Worm (Caenorhabditis elegans): ENCODE data around the gene lgc-27.

The lgc-27 gene

DNA sequence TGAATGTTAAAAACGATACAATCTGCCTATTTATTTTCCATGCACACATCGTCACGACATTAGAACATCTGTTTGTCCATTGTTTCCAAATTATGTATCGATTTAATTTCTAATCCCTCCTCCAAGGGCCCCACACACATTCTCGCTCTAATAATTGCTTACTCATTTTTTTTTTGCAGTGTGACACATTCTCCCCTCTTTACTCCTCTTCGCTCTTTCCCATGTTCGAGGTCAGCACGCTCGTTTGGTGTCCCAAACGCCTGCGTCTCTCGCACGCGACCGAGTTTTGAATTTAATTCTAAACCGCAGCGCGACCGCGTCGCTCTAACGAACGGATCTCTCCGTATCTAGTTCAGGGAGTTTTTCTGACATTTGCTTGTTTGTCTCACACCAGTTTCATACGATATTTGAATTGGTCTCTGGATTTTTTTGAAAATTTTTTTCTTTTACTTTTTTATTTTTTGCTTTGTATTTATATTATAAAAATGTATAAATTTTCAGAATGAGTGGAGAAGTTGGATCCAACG is 23.8 kb downstream of the lgc-27 start, which contains the start of the genes clec-140 and hmg-11 (continued):
- no peak for TF ChIP-seq F33H1.4 (GFP tag; IDR thresholded peaks at IDR 0.05)
- no peak for TF ChIP-seq F23B12.7 (tag; optimal IDR thresholded peaks at IDR 0.05; ENCODE audit: insufficient read depth)
- no peak for TF ChIP-seq gei-17 (GFP tag; optimal IDR thresholded peaks at IDR 0.05)
- TF ChIP-seq atf-7 (tag; optimal IDR thresholded peaks at IDR 0.05) = no peak
- no peak for TF ChIP-seq hsf-1 (GFP tag; IDR thresholded peaks at IDR 0.05)
- TF ChIP-seq F57C9.4 (tag; optimal IDR thresholded peaks at IDR 0.05) = no peak
- TF ChIP-seq mes-4 (tag; optimal IDR thresholded peaks at IDR 0.05) = no peak
- no peak for TF ChIP-seq attf-6 (GFP tag; IDR thresholded peaks at IDR 0.05)
- peak; percentile 70 for TF ChIP-seq attf-5 (GFP tag; optimal IDR thresholded peaks at IDR 0.05)
- TF ChIP-seq athp-1 (tag; optimal IDR thresholded peaks at IDR 0.05) = no peak
- no peak for TF ChIP-seq somi-1 (GFP tag; optimal IDR thresholded peaks at IDR 0.05)
- TF ChIP-seq die-1 (tag; optimal IDR thresholded peaks at IDR 0.05) = peak; percentile 7
- no peak for TF ChIP-seq ztf-25 (GFP tag; IDR thresholded peaks at IDR 0.05)
- TF ChIP-seq mel-28 (tag; optimal IDR thresholded peaks at IDR 0.05; ENCODE audit: borderline replicate concordance) = no peak
- no peak for TF ChIP-seq repo-1 (tag; optimal IDR thresholded peaks at IDR 0.05)
- TF ChIP-seq chd-7 (tag; optimal IDR thresholded peaks at IDR 0.05) = no peak
- no peak for TF ChIP-seq snpc-4 (GFP tag; optimal IDR thresholded peaks at IDR 0.05)
- no peak for TF ChIP-seq snpc-4 (tag; optimal IDR thresholded peaks at IDR 0.05)
- TF ChIP-seq efl-1 (GFP tag; optimal IDR thresholded peaks at IDR 0.05) = no peak
- TF ChIP-seq ceh-91 (GFP tag; IDR thresholded peaks at IDR 0.05) = no peak
- no peak for TF ChIP-seq hmg-20 (GFP tag; IDR thresholded peaks at IDR 0.05)
- TF ChIP-seq ztf-18 (tag; optimal IDR thresholded peaks at IDR 0.05) = no peak
- no peak for TF ChIP-seq ztf-22 (GFP tag; optimal IDR thresholded peaks at IDR 0.05)
- TF ChIP-seq mcd-1 (GFP tag; IDR thresholded peaks at IDR 0.05) = 0 out of 2 replicates have a peak, but pooled peaks have one; percentile 33
- TF ChIP-seq lin-26 (GFP tag; IDR thresholded peaks at IDR 0.05) = no peak
- TF ChIP-seq B0019.2 (GFP tag; conservative IDR thresholded peaks at IDR 0.05) = no peak
- no peak for TF ChIP-seq aptf-2 (GFP tag; conservative IDR thresholded peaks at IDR 0.05)
- TF ChIP-seq rcor-1 (GFP tag; IDR thresholded peaks at IDR 0.05) = no peak
- TF ChIP-seq F57A8.1 (GFP tag; optimal IDR thresholded peaks at IDR 0.05) = no peak
- TF ChIP-seq sdz-38 (tag; optimal IDR thresholded peaks at IDR 0.05) = no peak
- TF ChIP-seq C06A6.2 (GFP tag; conservative IDR thresholded peaks at IDR 0.05) = no peak
- TF ChIP-seq zfh-2 (GFP tag; conservative IDR thresholded peaks at IDR 0.05) = 0 out of 2 replicates have a peak, but pooled peaks have one; percentile 31
- no peak for TF ChIP-seq hlh-26 (GFP tag; conservative IDR thresholded peaks at IDR 0.05)

- no peak for TF ChIP-seq gei-17 (GFP tag; optimal IDR thresholded peaks at IDR 0.05)
- TF ChIP-seq zfh-2 (GFP tag; conservative IDR thresholded peaks at IDR 0.05) = peak; percentile 64
- no peak for TF ChIP-seq T07F8.4 (tag; optimal IDR thresholded peaks at IDR 0.05)
Measured at ce11 chrII:4673242-4673641, 24.4 kb downstream of the lgc-27 start.

DNA sequence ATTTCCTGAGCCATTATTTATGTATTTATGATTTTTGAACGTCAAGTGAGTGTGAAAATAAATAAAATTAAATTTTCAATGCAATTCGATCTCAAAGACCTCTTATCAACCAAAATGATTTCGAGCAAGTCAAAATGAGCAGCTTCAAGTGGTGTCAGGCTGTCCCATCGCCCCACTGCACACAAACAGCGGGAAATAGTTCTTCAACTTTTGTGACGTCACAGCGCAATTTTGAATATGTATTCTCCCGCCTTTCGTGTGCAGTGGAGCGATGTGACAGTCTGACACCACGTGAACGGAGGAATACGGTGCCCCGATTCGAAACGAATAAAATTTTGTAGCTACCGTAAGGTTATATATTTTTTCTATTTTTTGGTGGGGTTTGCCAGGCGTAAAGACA is 24.8 kb downstream of the lgc-27 start:
- TF ChIP-seq attf-3 (GFP tag; conservative IDR thresholded peaks at IDR 0.05) (no peak), sea-2 (GFP tag; IDR thresholded peaks at IDR 0.05) (no peak), B0336.3 (GFP tag; IDR thresholded peaks at IDR 0.05) (no peak), mes-4 (tag; optimal IDR thresholded peaks at IDR 0.05) (no peak), F57A8.1 (GFP tag; optimal IDR thresholded peaks at IDR 0.05) (no peak), Y53F4B.3 (GFP tag; IDR thresholded peaks at IDR 0.05) (no peak), dox-1 (GFP tag; IDR thresholded peaks at IDR 0.05) (no peak), let-526 (GFP tag; IDR thresholded peaks at IDR 0.05) (no peak), xnd-1 (tag; optimal IDR thresholded peaks at IDR 0.05) (no peak), F33H1.4 (GFP tag; IDR thresholded peaks at IDR 0.05) (no peak), F23B12.7 (tag; optimal IDR thresholded peaks at IDR 0.05; ENCODE audit: insufficient read depth) (no peak), ztf-6 (GFP tag; IDR thresholded peaks at IDR 0.05) (no peak), madf-3 (GFP tag; IDR thresholded peaks at IDR 0.05) (no peak), nhr-80 (tag; optimal IDR thresholded peaks at IDR 0.05) (no peak), tbp1 (GFP tag; optimal IDR thresholded peaks at IDR 0.05) (no peak), nfyb-1 (GFP tag; IDR thresholded peaks at IDR 0.05) (no peak), C17E4.6 (GFP tag; IDR thresholded peaks at IDR 0.05) (no peak), hrde-1 (tag; optimal IDR thresholded peaks at IDR 0.05; ENCODE audit: borderline replicate concordance) (no peak), attf-6 (GFP tag; IDR thresholded peaks at IDR 0.05) (no peak)
